Worm (Caenorhabditis elegans): Measurements from ENCODE around the gene asp-3.

Gene asp-3

ce11 chrX:6825840-6826239, 35.0 kb downstream of the asp-3 start, which contains the start of gene F41B4.1 (continued):
- TF ChIP-seq fos-1 (tag; optimal IDR thresholded peaks at IDR 0.05) = no peak
- peak; percentile 66 for TF ChIP-seq unc-130 (tag; optimal IDR thresholded peaks at IDR 0.05)
- TF ChIP-seq rnt-1 (tag; optimal IDR thresholded peaks at IDR 0.05) = peak; percentile 74
- no peak for TF ChIP-seq zag-1 (tag; optimal IDR thresholded peaks at IDR 0.05)
- TF ChIP-seq sup-37 (GFP tag; optimal IDR thresholded peaks at IDR 0.05) = no peak
- TF ChIP-seq nhr-28 (tag; optimal IDR thresholded peaks at IDR 0.05) = no peak
- no peak for TF ChIP-seq hpl-2 (GFP tag; optimal IDR thresholded peaks at IDR 0.05)
- TF ChIP-seq lin-39 (tag; optimal IDR thresholded peaks at IDR 0.05) = peak; percentile 40
- TF ChIP-seq elt-2 (tag; optimal IDR thresholded peaks at IDR 0.05) = no peak
- TF ChIP-seq lin-13 (GFP tag; optimal IDR thresholded peaks at IDR 0.05) = no peak
- peak; percentile 59 for TF ChIP-seq nhr-19 (GFP tag; conservative IDR thresholded peaks at IDR 0.05)
- TF ChIP-seq tlp-1 (tag; optimal IDR thresholded peaks at IDR 0.05) = no peak
- TF ChIP-seq isw-1 (GFP tag; IDR thresholded peaks at IDR 0.05) = no peak
- no peak for TF ChIP-seq lin-35 (GFP tag; optimal IDR thresholded peaks at IDR 0.05)
- no peak for TF ChIP-seq ztf-4 (tag; optimal IDR thresholded peaks at IDR 0.05)
- TF ChIP-seq ets-5 (GFP tag; IDR thresholded peaks at IDR 0.05) = no peak
- no peak for TF ChIP-seq ceh-8 (GFP tag; optimal IDR thresholded peaks at IDR 0.05)
- no peak for TF ChIP-seq C16A3.4 (tag; optimal IDR thresholded peaks at IDR 0.05)
- no peak for TF ChIP-seq zip-4 (GFP tag; optimal IDR thresholded peaks at IDR 0.05)
- peak; percentile 89 for TF ChIP-seq lin-14 (GFP tag; optimal IDR thresholded peaks at IDR 0.05)
- TF ChIP-seq nhr-71 (tag; optimal IDR thresholded peaks at IDR 0.05) = peak; percentile 84

ce11 chrX:6835166-6835565, 44.3 kb downstream of the asp-3 start, which contains the start of gene F41B4.2:
TSS of gene F41B4.2 (minus strand) at chrX:6835266.
- TF ChIP-seq elt-3 (tag; optimal IDR thresholded peaks at IDR 0.05) (no peak), unc-130 (tag; optimal IDR thresholded peaks at IDR 0.05) (no peak), elt-2 (tag; optimal IDR thresholded peaks at IDR 0.05) (no peak), efl-1 (optimal IDR thresholded peaks at IDR 0.05) (no peak), efl-1 (GFP tag; optimal IDR thresholded peaks at IDR 0.05 in 1 of 2) (no peak), unc-62 (GFP tag; optimal IDR thresholded peaks at IDR 0.05) (no peak), C34B4.2 (tag; optimal IDR thresholded peaks at IDR 0.05) (no peak), snu-23 (GFP tag; optimal IDR thresholded peaks at IDR 0.05) (no peak), hlh-17 (GFP tag; optimal IDR thresholded peaks at IDR 0.05; ENCODE audit: borderline replicate concordance) (no peak), alr-1 (tag; optimal IDR thresholded peaks at IDR 0.05; ENCODE audit: borderline replicate concordance) (no peak), lin-35 (GFP tag; optimal IDR thresholded peaks at IDR 0.05) (no peak), egl-27 (tag; optimal IDR thresholded peaks at IDR 0.05) (no peak), C16A3.4 (tag; optimal IDR thresholded peaks at IDR 0.05) (no peak)

DNA sequence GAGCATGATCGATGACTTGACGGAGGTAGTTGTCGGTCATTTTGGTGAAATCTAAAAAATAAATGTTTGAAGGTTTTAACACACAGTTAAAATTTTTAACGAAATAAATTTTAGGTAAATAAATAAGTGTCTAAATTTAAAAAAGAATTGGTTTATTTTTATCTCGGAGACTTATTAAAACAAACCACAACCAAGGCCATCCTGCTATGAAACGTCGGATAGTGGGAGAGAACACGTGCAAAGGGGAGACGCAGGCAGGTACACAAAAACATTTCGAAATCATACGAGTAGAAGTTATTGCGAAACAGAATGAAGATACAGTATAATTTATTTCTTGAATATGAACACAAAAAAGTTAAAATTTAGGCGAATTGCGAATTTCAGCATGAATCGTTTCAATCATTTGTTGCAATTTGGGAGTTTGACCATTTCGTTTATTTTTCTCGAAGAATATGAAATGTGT, 45.2 kb downstream of the asp-3 start, which contains the start of gene F41B4.3:
F41B4.3 (minus strand) TSS at position 51 of the 463 bp plus-strand sequence.
- TF ChIP-seq efl-3 (GFP tag; optimal IDR thresholded peaks at IDR 0.05) = no peak
- TF ChIP-seq fkh-10 (GFP tag; optimal IDR thresholded peaks at IDR 0.05) = no peak
- no peak for TF ChIP-seq grh-1 (GFP tag; IDR thresholded peaks at IDR 0.05)
- no peak for TF ChIP-seq elt-2 (tag; optimal IDR thresholded peaks at IDR 0.05)
- TF ChIP-seq nhr-19 (GFP tag; conservative IDR thresholded peaks at IDR 0.05) = no peak
- no peak for TF ChIP-seq nhr-11 (tag; optimal IDR thresholded peaks at IDR 0.05)
- no peak for TF ChIP-seq ceh-88 (GFP tag; IDR thresholded peaks at IDR 0.05)
- no peak for TF ChIP-seq fkh-4 (tag; optimal IDR thresholded peaks at IDR 0.05; ENCODE audit: borderline replicate concordance)
- TF ChIP-seq fkh-8 (tag; optimal IDR thresholded peaks at IDR 0.05) = no peak
- TF ChIP-seq mep-1 (tag; optimal IDR thresholded peaks at IDR 0.05) = peak; percentile 72
- TF ChIP-seq dpl-1 (GFP tag; optimal IDR thresholded peaks at IDR 0.05) = peak in 1 of 3 experiments; percentile 10
- TF ChIP-seq mab-9 (GFP tag; IDR thresholded peaks at IDR 0.05) = no peak
- no peak for TF ChIP-seq aly-2 (tag; optimal IDR thresholded peaks at IDR 0.05)
- TF ChIP-seq unc-98 (GFP tag; IDR thresholded peaks at IDR 0.05) = no peak
- no peak for TF ChIP-seq ztf-4 (tag; optimal IDR thresholded peaks at IDR 0.05)
- TF ChIP-seq nhr-12 (tag; optimal IDR thresholded peaks at IDR 0.05) = no peak
- TF ChIP-seq zag-1 (tag; optimal IDR thresholded peaks at IDR 0.05) = no peak
- TF ChIP-seq C04F5.9 (tag; optimal IDR thresholded peaks at IDR 0.05) = no peak
- no peak for TF ChIP-seq dsc-1 (tag; optimal IDR thresholded peaks at IDR 0.05)
- TF ChIP-seq zip-4 (GFP tag; optimal IDR thresholded peaks at IDR 0.05) = peak; percentile 64
- TF ChIP-seq mef-2 (tag; optimal IDR thresholded peaks at IDR 0.05) = no peak
- TF ChIP-seq nhr-90 (tag; optimal IDR thresholded peaks at IDR 0.05; ENCODE audit: poor library complexity) = peak; percentile 16
- no peak for TF ChIP-seq sox-4 (tag; optimal IDR thresholded peaks at IDR 0.05)
- TF ChIP-seq ceh-8 (GFP tag; optimal IDR thresholded peaks at IDR 0.05) = no peak
- TF ChIP-seq isw-1 (GFP tag; IDR thresholded peaks at IDR 0.05) = no peak
- TF ChIP-seq F16B12.6 (tag; optimal IDR thresholded peaks at IDR 0.05) = no peak

All from whole organism, L1 larva.